Worm (Caenorhabditis elegans) whole organism, L4 larva: ENCODE results near the gene Y37D8A.6.

Experiments used
- mep-1 ChIP-seq: fragments of 150-350 bp; sonication (generic microtip); optimal IDR thresholded peaks from 3 replicates; lab custom pipeline; 2014; ENCODE audit warnings: missing biosample characterization, missing genetic modification characterization
- nhr-111 ChIP-seq: fragments of 200-800 bp; sonication (Bioruptor generic); optimal IDR thresholded peaks from 2 replicates; lab custom pipeline; 2018; ENCODE audit warnings: mild to moderate bottlenecking, missing genetic modification characterization, missing compliant biosample characterization
- zip-2 ChIP-seq: fragments of 150-350 bp; optimal IDR thresholded peaks from 2 replicates; lab custom pipeline; 2014; ENCODE audit warnings: missing biosample characterization, missing genetic modification characterization

DNA sequence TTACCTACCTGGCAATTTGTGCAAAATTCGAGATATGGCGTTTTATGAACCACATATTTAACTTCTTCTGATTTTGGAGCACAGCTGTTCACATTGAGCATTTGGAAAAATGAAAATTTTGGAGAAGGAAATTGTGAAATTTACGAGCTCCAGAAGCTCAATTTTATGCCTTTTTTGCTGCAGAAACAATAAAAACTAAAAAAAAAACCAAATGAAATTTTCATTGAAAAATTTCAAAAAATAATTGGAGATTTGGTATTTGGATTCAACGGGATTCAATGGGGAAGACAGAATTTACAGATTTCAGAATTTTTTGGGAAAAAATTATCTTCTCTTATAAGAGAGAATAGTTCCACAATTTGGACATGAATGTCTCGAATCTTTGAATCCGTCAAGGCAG lies 13.5 kb downstream of the Y37D8A.6 start, which contains the start of gene Y37D8A.26:
- TF ChIP-seq mep-1 (tag; lab: Kevin White, UChicago) (no peak), nhr-111 (GFP tag; lab: Kevin White, UChicago) (no peak), zip-2 (tag; lab: Kevin White, UChicago) (no peak)
